Worm (Caenorhabditis elegans) whole organism, L2 larva: ENCODE measurements around the gene gsp-2.

Source experiments
- F13H6.1 ChIP-seq: sonication (generic microtip); optimal IDR thresholded peaks from 2 replicates; lab custom pipeline; 2016; ENCODE audit warnings: missing genetic modification characterization, missing compliant biosample characterization
- R02D3.7 ChIP-seq: fragments of 150-350 bp; optimal IDR thresholded peaks from 2 replicates; lab custom pipeline; 2014; ENCODE audit warnings: missing biosample characterization, missing genetic modification characterization
- aly-2 ChIP-seq: fragments of 150-350 bp; optimal IDR thresholded peaks from 2 replicates; lab custom pipeline; 2014; ENCODE audit warnings: missing biosample characterization, missing genetic modification characterization
- blmp-1 ChIP-seq: sonication (generic microtip); optimal IDR thresholded peaks from 2 replicates; lab custom pipeline; 2017; ENCODE audit warnings: missing genetic modification characterization, mild to moderate bottlenecking, missing compliant biosample characterization, antibody characterized with exemption, moderate library complexity; ENCODE audit not compliant: insufficient read depth
- ceh-16 ChIP-seq: fragments of 150-350 bp; optimal IDR thresholded peaks from 2 replicates; lab custom pipeline; 2014; ENCODE audit warnings: missing biosample characterization, missing genetic modification characterization
- crh-2 ChIP-seq: sonication (generic microtip); optimal IDR thresholded peaks from 2 replicates; lab custom pipeline; 2017; ENCODE audit warnings: missing biosample characterization, missing genetic modification characterization
- dmd-4 ChIP-seq: sonication (generic microtip); optimal IDR thresholded peaks from 2 replicates; lab custom pipeline; 2017; ENCODE audit warnings: missing biosample characterization, missing genetic modification characterization
- egl-27 ChIP-seq: sonication (generic microtip); optimal IDR thresholded peaks from 3 replicates; lab custom pipeline; 2017; ENCODE audit warnings: missing biosample characterization, missing genetic modification reagents, missing genetic modification characterization
- elt-1 ChIP-seq: fragments of 150-350 bp; optimal IDR thresholded peaks from 2 replicates; lab custom pipeline; 2014; ENCODE audit warnings: missing biosample characterization, missing genetic modification characterization
- elt-3 ChIP-seq: sonication (generic microtip); optimal IDR thresholded peaks from 2 replicates; lab custom pipeline; 2017; ENCODE audit warnings: missing biosample characterization, missing genetic modification characterization
- fos-1 ChIP-seq: fragments of 150-350 bp; optimal IDR thresholded peaks from 2 replicates; lab custom pipeline; 2014; ENCODE audit warnings: missing biosample characterization, missing genetic modification characterization
- gmeb-1 ChIP-seq: fragments of 150-350 bp; optimal IDR thresholded peaks from 2 replicates; lab custom pipeline; 2014; ENCODE audit warnings: missing biosample characterization, missing genetic modification characterization
- lin-11 ChIP-seq: fragments of 150-350 bp; sonication (generic microtip); optimal IDR thresholded peaks from 2 replicates; lab custom pipeline; 2014; ENCODE audit warnings: missing biosample characterization, missing genetic modification characterization, inconsistent platforms, mixed read lengths
- lin-13 ChIP-seq: fragments of 150-350 bp; optimal IDR thresholded peaks from 2 replicates; lab custom pipeline; 2014; ENCODE audit warnings: missing biosample characterization, missing genetic modification reagents, missing genetic modification characterization
- lin-39 ChIP-seq: fragments of 150-350 bp; optimal IDR thresholded peaks from 2 replicates; lab custom pipeline; 2014; ENCODE audit warnings: missing biosample characterization, missing genetic modification reagents, missing genetic modification characterization
- mab-5 ChIP-seq: fragments of 150-350 bp; optimal IDR thresholded peaks from 2 replicates; lab custom pipeline; 2014; ENCODE audit warnings: missing biosample characterization, missing genetic modification characterization
- mbf-1 ChIP-seq: sonication (generic microtip); optimal IDR thresholded peaks from 2 replicates; lab custom pipeline; 2017; ENCODE audit warnings: missing biosample characterization, missing genetic modification characterization
- nhr-12 ChIP-seq: fragments of 150-350 bp; optimal IDR thresholded peaks from 2 replicates; lab custom pipeline; 2014; ENCODE audit warnings: missing biosample characterization, missing genetic modification characterization
- nhr-129 ChIP-seq: fragments of 150-350 bp; optimal IDR thresholded peaks from 2 replicates; lab custom pipeline; 2014; ENCODE audit warnings: missing biosample characterization, missing genetic modification characterization
- nhr-21 ChIP-seq: fragments of 150-350 bp; optimal IDR thresholded peaks from 2 replicates; lab custom pipeline; 2014; ENCODE audit warnings: missing biosample characterization, missing genetic modification characterization
- nhr-23 ChIP-seq: fragments of 150-350 bp; optimal IDR thresholded peaks from 2 replicates; lab custom pipeline; 2014; ENCODE audit warnings: missing biosample characterization, missing genetic modification reagents, missing genetic modification characterization
- nhr-237 ChIP-seq: fragments of 150-350 bp; optimal IDR thresholded peaks from 2 replicates; lab custom pipeline; 2014; ENCODE audit warnings: missing biosample characterization, missing genetic modification characterization
- nhr-77 ChIP-seq: fragments of 150-350 bp; optimal IDR thresholded peaks from 2 replicates; lab custom pipeline; 2014; ENCODE audit warnings: missing biosample characterization, missing genetic modification characterization
- peb-1 ChIP-seq: fragments of 150-350 bp; optimal IDR thresholded peaks from 2 replicates; lab custom pipeline; 2014; ENCODE audit warnings: missing biosample characterization, missing genetic modification characterization
- sem-4 ChIP-seq: fragments of 150-350 bp; optimal IDR thresholded peaks from 2 replicates; lab custom pipeline; 2014; ENCODE audit warnings: missing biosample characterization, missing genetic modification reagents, missing genetic modification characterization
- skn-1 ChIP-seq: sonication (generic microtip); optimal IDR thresholded peaks from 2 replicates; lab custom pipeline; 2017; ENCODE audit warnings: missing biosample characterization, missing genetic modification characterization
- sma-9 ChIP-seq, 2 experiments: fragments of 150-350 bp in 1 of 2; sonication (generic microtip) in 1 of 2; optimal IDR thresholded peaks; 2 replicates each; lab custom pipeline; 2014 to 2016; ENCODE audit warnings: missing genetic modification characterization in 2 of 2, mild to moderate bottlenecking in 1 of 2, missing biosample characterization in 1 of 2, missing compliant biosample characterization in 1 of 2, missing genetic modification reagents in 1 of 2, moderate library complexity in 1 of 2
- snpc-4 ChIP-seq: fragments of 150-350 bp; optimal IDR thresholded peaks from 2 replicates; lab custom pipeline; 2014; ENCODE audit warnings: missing biosample characterization, missing genetic modification characterization
- unc-39 ChIP-seq: fragments of 150-350 bp; optimal IDR thresholded peaks from 2 replicates; lab custom pipeline; 2014; ENCODE audit warnings: missing biosample characterization, missing genetic modification characterization
- unc-55 ChIP-seq: fragments of 150-350 bp; sonication (generic microtip); optimal IDR thresholded peaks from 3 replicates; lab custom pipeline; 2014; ENCODE audit warnings: missing biosample characterization, missing genetic modification reagents, missing genetic modification characterization
- unc-62 ChIP-seq: fragments of 150-350 bp; optimal IDR thresholded peaks from 2 replicates; lab custom pipeline; 2014; ENCODE audit warnings: missing biosample characterization, missing genetic modification reagents, missing genetic modification characterization
- ztf-4 ChIP-seq: fragments of 150-350 bp; optimal IDR thresholded peaks from 2 replicates; lab custom pipeline; 2014; ENCODE audit warnings: missing biosample characterization, missing genetic modification characterization

The gsp-2 gene

ce11 chrIII:7308600-7309109 lies 27.7 kb upstream of the gsp-2 start, which contains the start of gene acbp-4:
Gene acbp-4 (minus strand): TSS chrIII:7309109.
- TF ChIP-seq egl-27 (tag; lab: Kevin White, UChicago): no peak
- TF ChIP-seq ztf-4 (tag; lab: Kevin White, UChicago): no peak
- TF ChIP-seq mab-5 (tag; lab: Kevin White, UChicago): no peak
- TF ChIP-seq mbf-1 (tag; lab: Kevin White, UChicago): no peak
- no peak for TF ChIP-seq R02D3.7 (tag; lab: Kevin White, UChicago)
- no peak for TF ChIP-seq F13H6.1 (tag; lab: Kevin White, UChicago)
- TF ChIP-seq blmp-1: no peak
- TF ChIP-seq nhr-12 (tag; lab: Kevin White, UChicago): no peak
- no peak for TF ChIP-seq nhr-237
- no peak for TF ChIP-seq sem-4 (tag; lab: Kevin White, UChicago)
- TF ChIP-seq elt-3 (tag; lab: Kevin White, UChicago): no peak
- no peak for TF ChIP-seq fos-1 (tag; lab: Kevin White, UChicago)
- TF ChIP-seq skn-1: no peak
- TF ChIP-seq nhr-23 (tag; lab: Kevin White, UChicago): no peak

ce11 chrIII:7310662-7311340 lies 25.6 kb upstream of the gsp-2 start, which contains the start of the genes F56C9.6 and F56C9.3:
Gene F56C9.6 (minus strand): TSS chrIII:7310773.
Gene F56C9.3 (plus strand): TSS chrIII:7311290.
- no peak for TF ChIP-seq unc-62
- no peak for TF ChIP-seq unc-39 (tag; lab: Kevin White, UChicago)
- no peak for TF ChIP-seq snpc-4 (tag; lab: Kevin White, UChicago)
- no peak for TF ChIP-seq crh-2 (tag; lab: Kevin White, UChicago)
- no peak for TF ChIP-seq egl-27 (tag; lab: Kevin White, UChicago)
- TF ChIP-seq F13H6.1 (tag; lab: Kevin White, UChicago): no peak
- TF ChIP-seq ztf-4 (tag; lab: Kevin White, UChicago): no peak
- TF ChIP-seq, all 48 proteins: peak for 0

ce11 chrIII:7314473-7314872 lies 21.9 kb upstream of the gsp-2 start:
- TF ChIP-seq nhr-23 (tag; lab: Kevin White, UChicago) (no peak), lin-13 (GFP tag; lab: Kevin White, UChicago) (no peak), elt-1 (tag; lab: Kevin White, UChicago) (no peak), unc-62 (no peak), dmd-4 (no peak), gmeb-1 (tag; lab: Kevin White, UChicago) (no peak), ceh-16 (no peak), sma-9 (GFP tag; optimal IDR thresholded peaks at IDR 0.05; lab: Kevin White, UChicago) (no peak), sma-9 (tag; optimal IDR thresholded peaks at IDR 0.05; lab: Kevin White, UChicago) (no peak), F13H6.1 (tag; lab: Kevin White, UChicago) (no peak), lin-11 (tag; lab: Kevin White, UChicago) (no peak), R02D3.7 (tag; lab: Kevin White, UChicago) (no peak), nhr-12 (tag; lab: Kevin White, UChicago) (no peak), nhr-21 (tag; lab: Kevin White, UChicago) (no peak), aly-2 (tag; lab: Kevin White, UChicago) (no peak), fos-1 (tag; lab: Kevin White, UChicago) (no peak), nhr-129 (tag; lab: Kevin White, UChicago) (no peak)

DNA sequence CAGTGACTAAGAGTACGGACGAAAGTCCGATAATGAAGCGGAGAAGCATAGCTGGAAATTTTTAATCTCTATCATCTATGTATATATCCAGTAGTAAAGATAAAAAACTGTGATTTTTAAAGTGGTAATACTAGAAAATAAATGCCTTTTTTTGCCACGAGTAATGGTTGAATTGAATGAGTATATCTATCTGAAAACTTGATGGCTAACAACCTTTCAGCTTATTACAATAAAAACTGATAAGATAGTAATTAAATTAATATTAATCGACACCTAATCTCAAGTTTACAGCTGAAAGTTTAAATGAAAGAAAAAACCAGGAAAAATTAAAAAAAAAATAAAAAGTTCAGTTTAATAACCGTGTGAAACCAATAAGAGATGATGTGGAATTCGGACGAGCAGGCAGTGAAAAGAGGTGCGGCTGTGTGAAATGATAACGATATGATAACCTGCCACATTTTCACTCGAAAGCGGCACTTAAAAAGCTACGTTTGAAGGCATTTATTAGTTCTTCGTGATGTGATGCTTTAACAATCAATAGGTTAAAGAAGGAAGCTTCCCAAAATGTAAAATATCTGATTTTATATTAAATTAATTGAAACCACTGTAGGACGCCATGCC lies 21.4 kb upstream of the gsp-2 start, which contains the start of gene nspg-6:
Gene nspg-6 (minus strand): TSS at position 51 of the 621 bp plus-strand sequence.
- TF ChIP-seq snpc-4 (tag; lab: Kevin White, UChicago) (no peak), sem-4 (tag; lab: Kevin White, UChicago) (no peak), fos-1 (tag; lab: Kevin White, UChicago) (peak; percentile 87), crh-2 (tag; lab: Kevin White, UChicago) (peak; percentile 65), peb-1 (tag; lab: Kevin White, UChicago) (no peak), nhr-12 (tag; lab: Kevin White, UChicago) (no peak)

ce11 chrIII:7317354-7317753 lies 19.0 kb upstream of the gsp-2 start:
- TF ChIP-seq unc-55 (GFP tag; lab: Kevin White, UChicago) (no peak), fos-1 (tag; lab: Kevin White, UChicago) (peak; percentile 38), lin-39 (no peak), mbf-1 (tag; lab: Kevin White, UChicago) (no peak), nhr-77 (tag; lab: Kevin White, UChicago) (no peak), snpc-4 (tag; lab: Kevin White, UChicago) (no peak), crh-2 (tag; lab: Kevin White, UChicago) (peak; percentile 18), nhr-23 (tag; lab: Kevin White, UChicago) (no peak), lin-11 (tag; lab: Kevin White, UChicago) (no peak), ceh-16 (no peak)
